Fruit fly (Drosophila melanogaster) whole organism, embryonic: ENCODE measurements around the gene Mical.
A peak's percentile ranks its signal among the peaks of the same experiment; 100 is the strongest.

ENCODE experiments used
- Ada2b ChIP-seq: fragments of 200-800 bp; sonication (Bioruptor generic); IDR thresholded peaks from 2 replicates; pipeline ENCODE4 v1.3.6; 2022; ENCODE audit warnings: missing biosample characterization, missing genetic modification characterization
- Atf-2 ChIP-seq: fragments of 200-800 bp; sonication (Bioruptor generic); optimal IDR thresholded peaks from 2 replicates; lab custom pipeline; 2016; ENCODE audit warnings: missing biosample characterization, missing genetic modification characterization
- CG10147 ChIP-seq: fragments of 200-800 bp; sonication (Bioruptor generic); optimal IDR thresholded peaks from 2 replicates; lab custom pipeline; 2019; ENCODE audit warnings: missing biosample characterization, mild to moderate bottlenecking, missing genetic modification characterization, moderate library complexity
- CG10366 ChIP-seq: fragments of 200-800 bp; sonication (Bioruptor generic); IDR thresholded peaks from 2 replicates; pipeline ENCODE4 v1.3.6; 2022; ENCODE audit warnings: missing biosample characterization, missing genetic modification characterization
- CG10462 ChIP-seq: fragments of 200-800 bp; sonication (Bioruptor generic); optimal IDR thresholded peaks from 2 replicates; lab custom pipeline; 2016; ENCODE audit warnings: missing biosample characterization, missing genetic modification characterization
- CG12104 ChIP-seq: fragments of 200-800 bp; sonication (Bioruptor generic); optimal IDR thresholded peaks from 3 replicates; lab custom pipeline; 2016; ENCODE audit warnings: missing biosample characterization, missing genetic modification characterization
- CG12769 ChIP-seq: fragments of 200-800 bp; sonication (Bioruptor generic); optimal IDR thresholded peaks from 2 replicates; lab custom pipeline; 2019; ENCODE audit warnings: missing biosample characterization, mild to moderate bottlenecking, missing genetic modification characterization, moderate library complexity
- CG13894 ChIP-seq: fragments of 200-800 bp; sonication (Bioruptor generic); optimal IDR thresholded peaks from 3 replicates; lab custom pipeline; 2018; ENCODE audit warnings: missing biosample characterization, mild to moderate bottlenecking, missing genetic modification characterization, moderate library complexity
- CG18764 ChIP-seq: fragments of 200-800 bp; sonication (Bioruptor generic); optimal IDR thresholded peaks from 3 replicates; lab custom pipeline; 2016; ENCODE audit warnings: missing biosample characterization, missing genetic modification characterization
- CG33557 ChIP-seq: fragments of 200-800 bp; sonication (Bioruptor generic); optimal IDR thresholded peaks from 2 replicates; lab custom pipeline; 2019; ENCODE audit warnings: missing biosample characterization, mild to moderate bottlenecking, missing genetic modification characterization, moderate library complexity
- CG4820 ChIP-seq: fragments of 200-800 bp; sonication (Bioruptor generic); optimal IDR thresholded peaks from 3 replicates; lab custom pipeline; 2016; ENCODE audit warnings: missing biosample characterization, missing genetic modification characterization
- CG6791 ChIP-seq: fragments of 200-800 bp; sonication (Bioruptor generic); IDR thresholded peaks from 3 replicates; pipeline ENCODE4 v1.3.6; 2022; ENCODE audit warnings: missing biosample characterization, missing genetic modification characterization; ENCODE audit not compliant: partially characterized antibody
- CG7271 ChIP-seq: fragments of 200-800 bp; sonication (Bioruptor generic); optimal IDR thresholded peaks from 2 replicates; lab custom pipeline; 2018; ENCODE audit warnings: missing biosample characterization, mild to moderate bottlenecking, missing genetic modification characterization, moderate library complexity
- CG7963 ChIP-seq: fragments of 200-800 bp; sonication (Bioruptor generic); IDR thresholded peaks from 3 replicates; pipeline ENCODE4 v1.3.6; 2022; ENCODE audit warnings: missing biosample characterization, missing genetic modification characterization; ENCODE audit not compliant: partially characterized antibody
- CG7987 ChIP-seq: fragments of 200-800 bp; sonication (Bioruptor generic); optimal IDR thresholded peaks from 2 replicates; lab custom pipeline; 2018; ENCODE audit warnings: missing biosample characterization, mild to moderate bottlenecking, missing genetic modification characterization, moderate library complexity
- CG8924 ChIP-seq: fragments of 200-800 bp; optimal IDR thresholded peaks from 3 replicates; lab custom pipeline; 2019; ENCODE audit warnings: missing biosample characterization, mild to moderate bottlenecking, missing genetic modification characterization, moderate library complexity
- CG9609 ChIP-seq: fragments of 200-800 bp; sonication (Bioruptor generic); optimal IDR thresholded peaks from 3 replicates; lab custom pipeline; 2016; ENCODE audit warnings: missing biosample characterization, missing genetic modification characterization
- CkIIα-i1 ChIP-seq: fragments of 200-800 bp; sonication (Bioruptor generic); IDR thresholded peaks from 2 replicates; pipeline ENCODE4 v1.3.6; 2022; ENCODE audit warnings: missing biosample characterization, missing genetic modification characterization
- Dfd ChIP-seq, 2 experiments: fragments of >200 bp; optimal IDR thresholded peaks; 2 replicates each; lab custom pipeline; 2017; ENCODE audit warnings: missing biosample characterization in 2 of 2, missing genetic modification characterization in 2 of 2
- Dref ChIP-seq: fragments of 200-800 bp; sonication (Bioruptor generic); IDR thresholded peaks from 2 replicates; pipeline ENCODE4 v1.3.6; 2022; ENCODE audit warnings: missing biosample characterization, missing genetic modification characterization
- Drgx ChIP-seq: fragments of 200-800 bp; sonication (Bioruptor generic); IDR thresholded peaks from 2 replicates; pipeline ENCODE4 v1.3.6; 2022; ENCODE audit warnings: missing biosample characterization, missing genetic modification characterization
- Elba2 ChIP-seq: fragments of 200-800 bp; sonication (Bioruptor generic); optimal IDR thresholded peaks from 3 replicates; lab custom pipeline; 2016; ENCODE audit warnings: missing biosample characterization, missing genetic modification characterization
- HHEX ChIP-seq: fragments of 200-800 bp; sonication (Bioruptor generic); optimal IDR thresholded peaks from 3 replicates; lab custom pipeline; 2017; ENCODE audit warnings: missing biosample characterization, mild to moderate bottlenecking, missing genetic modification characterization, missing genetic modification reagents
- HLH3B ChIP-seq: fragments of 200-800 bp; sonication (Bioruptor generic); IDR thresholded peaks from 2 replicates; pipeline ENCODE4 v1.3.6; 2022; ENCODE audit warnings: missing biosample characterization, missing genetic modification characterization
- MBD-R2 ChIP-seq: fragments of 200-800 bp; sonication (Bioruptor generic); IDR thresholded peaks from 2 replicates; pipeline ENCODE4 v1.3.6; 2022; ENCODE audit warnings: missing biosample characterization, missing genetic modification characterization
- Myb ChIP-seq: fragments of 200-800 bp; sonication (Bioruptor generic); optimal IDR thresholded peaks from 2 replicates; lab custom pipeline; 2016; ENCODE audit warnings: missing biosample characterization, missing genetic modification characterization
- NC2β ChIP-seq: fragments of 200-800 bp; sonication (Bioruptor generic); optimal IDR thresholded peaks from 2 replicates; lab custom pipeline; 2016; ENCODE audit warnings: missing biosample characterization, missing genetic modification characterization
- Nf-YB ChIP-seq: fragments of 200-800 bp; sonication (Bioruptor generic); optimal IDR thresholded peaks from 3 replicates; lab custom pipeline; 2019; ENCODE audit warnings: missing biosample characterization, mild to moderate bottlenecking, missing genetic modification characterization, moderate library complexity
- Oli ChIP-seq: fragments of 200-800 bp; sonication (Bioruptor generic); optimal IDR thresholded peaks from 2 replicates; lab custom pipeline; 2018; ENCODE audit warnings: missing biosample characterization, mild to moderate bottlenecking, missing genetic modification characterization, moderate library complexity
- PHDP ChIP-seq: fragments of 200-800 bp; sonication (Bioruptor generic); optimal IDR thresholded peaks from 3 replicates; lab custom pipeline; 2018; ENCODE audit warnings: missing biosample characterization, mild to moderate bottlenecking, missing genetic modification characterization, moderate library complexity
- TFAM ChIP-seq: fragments of 200-800 bp; sonication (Bioruptor generic); optimal IDR thresholded peaks from 2 replicates; lab custom pipeline; 2017; ENCODE audit warnings: missing biosample characterization, missing genetic modification characterization, inconsistent platforms
- Usf ChIP-seq: fragments of 200-800 bp; sonication (Bioruptor generic); optimal IDR thresholded peaks from 2 replicates; lab custom pipeline; 2017; ENCODE audit warnings: missing genotype, missing biosample characterization, missing genetic modification characterization
- bigmax ChIP-seq: fragments of 200-800 bp; sonication (Bioruptor generic); optimal IDR thresholded peaks from 2 replicates; lab custom pipeline; 2018; ENCODE audit warnings: missing biosample characterization, mild to moderate bottlenecking, missing genetic modification characterization
- cg ChIP-seq: fragments of 200-800 bp; sonication (Bioruptor generic); optimal IDR thresholded peaks from 3 replicates; lab custom pipeline; 2019; ENCODE audit warnings: missing biosample characterization, mild to moderate bottlenecking, missing genetic modification characterization, moderate library complexity
- chn ChIP-seq: fragments of 200-800 bp; sonication (Bioruptor generic); optimal IDR thresholded peaks from 2 replicates; lab custom pipeline; 2016; ENCODE audit warnings: missing biosample characterization, missing genetic modification characterization
- crol ChIP-seq: fragments of 200-800 bp; sonication (Bioruptor generic); IDR thresholded peaks from 2 replicates; pipeline ENCODE4 v1.3.6; 2022; ENCODE audit warnings: missing biosample characterization, missing genetic modification characterization
- dysf ChIP-seq: fragments of 200-800 bp; sonication (Bioruptor generic); IDR thresholded peaks from 3 replicates; pipeline ENCODE4 v1.3.6; 2022; ENCODE audit warnings: missing biosample characterization, missing genetic modification characterization
- emc ChIP-seq: fragments of 200-800 bp; sonication (Bioruptor generic); optimal IDR thresholded peaks from 2 replicates; lab custom pipeline; 2016; ENCODE audit warnings: missing biosample characterization, missing genetic modification characterization
- gcm2 ChIP-seq: fragments of 200-800 bp; sonication (Bioruptor generic); optimal IDR thresholded peaks from 2 replicates; lab custom pipeline; 2016; ENCODE audit warnings: missing biosample characterization, missing genetic modification characterization
- hbn ChIP-seq: fragments of 200-800 bp; sonication (Bioruptor generic); IDR thresholded peaks from 2 replicates; pipeline ENCODE4 v1.3.6; 2022; ENCODE audit warnings: missing biosample characterization, missing genetic modification characterization; ENCODE audit not compliant: partially characterized antibody
- nerfin-2 ChIP-seq: fragments of 200-800 bp; sonication (Bioruptor generic); IDR thresholded peaks from 2 replicates; pipeline ENCODE4 v1.3.6; 2022; ENCODE audit warnings: missing biosample characterization, missing genetic modification characterization; ENCODE audit not compliant: partially characterized antibody
- nmo ChIP-seq: fragments of 200-800 bp; sonication (Bioruptor generic); optimal IDR thresholded peaks from 2 replicates; lab custom pipeline; 2018; ENCODE audit warnings: missing biosample characterization, mild to moderate bottlenecking, missing genetic modification characterization, moderate library complexity
- nom ChIP-seq: fragments of 200-800 bp; sonication (Bioruptor generic); optimal IDR thresholded peaks from 2 replicates; lab custom pipeline; 2017; ENCODE audit warnings: missing biosample characterization, missing genetic modification characterization, mild to moderate bottlenecking, moderate library complexity, missing genetic modification reagents
- otp ChIP-seq: fragments of 200-800 bp; sonication (Bioruptor generic); IDR thresholded peaks from 3 replicates; pipeline ENCODE4, ENCODE4 v1.3.6; 2022; ENCODE audit warnings: missing biosample characterization, missing genetic modification characterization
- peb ChIP-seq: fragments of 200-800 bp; sonication (Bioruptor generic); IDR thresholded peaks from 2 replicates; pipeline ENCODE4 v1.3.6; 2022; ENCODE audit warnings: missing biosample characterization, missing genetic modification characterization
- rib ChIP-seq: fragments of 200-800 bp; sonication (Bioruptor generic); IDR thresholded peaks from 2 replicates; pipeline ENCODE4 v1.3.6; 2022; ENCODE audit warnings: missing biosample characterization, missing genetic modification characterization
- schlank ChIP-seq: fragments of 200-800 bp; sonication (Bioruptor generic); optimal IDR thresholded peaks from 2 replicates; lab custom pipeline; 2018; ENCODE audit warnings: missing biosample characterization, mild to moderate bottlenecking, missing genetic modification characterization
- shn ChIP-seq: fragments of 200-800 bp; sonication (Bioruptor generic); optimal IDR thresholded peaks from 3 replicates; lab custom pipeline; 2016; ENCODE audit warnings: missing biosample characterization, missing genetic modification characterization
- so ChIP-seq: fragments of 200-800 bp; sonication (Bioruptor generic); IDR thresholded peaks from 3 replicates; pipeline ENCODE4 v1.3.6; 2022; ENCODE audit warnings: missing biosample characterization, missing genetic modification characterization
- usp ChIP-seq: fragments of >200 bp; optimal IDR thresholded peaks from 2 replicates; lab custom pipeline; 2017; ENCODE audit warnings: missing biosample characterization, missing genetic modification characterization

Gene Mical

dm6 chr3R:10087206-10087927 lies 44.7 kb upstream of the Mical start (continued):
- TF ChIP-seq CG12769 (peak; percentile 34), emc (GFP tag; lab: Kevin White, UChicago) (peak; percentile 41), Elba2 (GFP tag; lab: Kevin White, UChicago) (no peak), rib (GFP tag; lab: Robert Waterston, UW) (no peak), CG10147 (GFP tag; lab: Kevin White, UChicago) (peak; percentile 12), CG6791 (GFP tag; lab: Robert Waterston, UW) (no peak), hbn (GFP tag; lab: Robert Waterston, UW) (no peak), nmo (GFP tag; lab: Kevin White, UChicago) (peak; percentile 35), Nf-YB (GFP tag; lab: Kevin White, UChicago) (peak; percentile 11), Dref (no peak), bigmax (GFP tag; lab: Kevin White, UChicago) (no peak), HHEX (GFP tag; lab: Kevin White, UChicago) (peak; percentile 64), CG7271 (no peak), CG33557 (GFP tag; lab: Kevin White, UChicago) (no peak), chn (peak; percentile 52), so (GFP tag; lab: Robert Waterston, UW) (0 out of 3 replicates have a peak, but pooled peaks have one; percentile 61), CG18764 (peak; percentile 40), schlank (tag; lab: Kevin White, UChicago) (peak; percentile 6), dysf (GFP tag; lab: Robert Waterston, UW) (peak; percentile 80), Dfd (GFP tag; optimal IDR thresholded peaks at IDR 0.05; lab: Kevin White, UChicago) (peak in 1 of 2 experiments; percentile 52), crol (GFP tag; lab: Robert Waterston, UW) (no peak), Oli (tag; lab: Kevin White, UChicago) (peak; percentile 53), CG7987 (GFP tag; lab: Kevin White, UChicago) (peak; percentile 19), gcm2 (GFP tag; lab: Kevin White, UChicago) (peak; percentile 56), CG9609 (peak; percentile 67), CG10366 (GFP tag; lab: Robert Waterston, UW) (peak; percentile 76), CG8924 (peak; percentile 35), CG12104 (GFP tag; lab: Kevin White, UChicago) (no peak), CG4820 (GFP tag; lab: Kevin White, UChicago) (peak; percentile 53), TFAM (GFP tag; lab: Kevin White, UChicago) (no peak), usp (GFP tag; lab: Kevin White, UChicago) (no peak), CG13894 (tag; lab: Kevin White, UChicago) (no peak), Ada2b (GFP tag; lab: Robert Waterston, UW) (peak; percentile 71), nom (GFP tag; lab: Kevin White, UChicago) (peak; percentile 61), cg (peak; percentile 96), HLH3B (peak; percentile 69), Myb (peak; percentile 57), PHDP (tag; lab: Kevin White, UChicago) (peak; percentile 44), CG7963 (GFP tag; lab: Robert Waterston, UW) (no peak), NC2β (GFP tag; lab: Kevin White, UChicago) (peak; percentile 8), MBD-R2 (GFP tag; lab: Robert Waterston, UW) (peak; percentile 45; the same call in 1 of the 2 replicates), peb (GFP tag; lab: Robert Waterston, UW) (0 out of 2 replicates have a peak, but pooled peaks have one; percentile 11), Atf-2 (GFP tag; lab: Kevin White, UChicago) (peak; percentile 47), shn (peak; percentile 31), CkIIα-i1 (no peak), Usf (GFP tag; lab: Kevin White, UChicago) (no peak), CG10462 (GFP tag; lab: Kevin White, UChicago) (peak; percentile 10), Drgx (peak; percentile 88), nerfin-2 (GFP tag; lab: Robert Waterston, UW) (peak; percentile 56), otp (GFP tag; lab: Robert Waterston, UW) (no peak)
